Fruit fly (Drosophila melanogaster): Measurements from ENCODE around the gene Vml.
A peak's percentile ranks its signal among the peaks of the same experiment; 100 is the strongest.

Vml gene

DNA sequence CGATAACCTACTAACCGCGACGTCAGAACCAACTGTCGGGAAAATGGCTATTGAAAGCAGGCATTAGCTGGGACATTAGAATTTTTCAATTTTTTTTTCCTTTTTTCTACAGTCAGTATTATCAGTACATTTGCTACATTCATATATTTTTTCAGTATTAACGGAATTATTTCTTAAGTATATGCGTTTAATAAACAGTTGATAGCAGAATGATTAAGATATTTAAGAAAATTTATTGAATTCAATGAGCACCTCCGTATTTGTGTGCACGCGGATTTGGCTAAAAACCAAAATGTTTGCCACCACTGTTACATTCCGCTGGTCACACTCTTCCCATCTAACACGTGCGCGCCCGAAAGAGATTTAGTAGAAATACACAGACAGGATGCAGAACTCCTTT lies 13.1 kb upstream of the Vml start, which contains the start of the genes temp and CG3071:
Gene temp (minus strand): TSS at position 5 of the 400 bp plus-strand sequence.
Gene CG3071 (plus strand): TSS at position 327 of the 400 bp plus-strand sequence.
- no peak for TF ChIP-seq usp (GFP tag; optimal IDR thresholded peaks at IDR 0.05)
- peak; percentile 58 for TF ChIP-seq psq (GFP tag; optimal IDR thresholded peaks at IDR 0.05)
- peak; percentile 71 for TF ChIP-seq CG9705 (GFP tag; optimal IDR thresholded peaks at IDR 0.05)
- TF ChIP-seq foxo (GFP tag; optimal IDR thresholded peaks at IDR 0.05) = peak in 1 of 2 experiments; percentile 79
- TF ChIP-seq HLH106 (tag; optimal IDR thresholded peaks at IDR 0.05) = peak; percentile 80
- peak; percentile 92 for TF ChIP-seq woc (GFP tag; optimal IDR thresholded peaks at IDR 0.05)
- no peak for TF ChIP-seq dsf (GFP tag; optimal IDR thresholded peaks at IDR 0.05; ENCODE audit: borderline replicate concordance)
- TF ChIP-seq Abd-B (GFP tag; optimal IDR thresholded peaks at IDR 0.05) = no peak
- TF ChIP-seq Rel (GFP tag; optimal IDR thresholded peaks at IDR 0.05) = no peak
- peak; percentile 39 for TF ChIP-seq Rel (tag; optimal IDR thresholded peaks at IDR 0.05)
- peak; percentile 71 for TF ChIP-seq fru (GFP tag; optimal IDR thresholded peaks at IDR 0.05)
- TF ChIP-seq h (GFP tag; optimal IDR thresholded peaks at IDR 0.05) = peak; percentile 71
- no peak for TF ChIP-seq CrebA (GFP tag; optimal IDR thresholded peaks at IDR 0.05; ENCODE audit: borderline replicate concordance)
- TF ChIP-seq pan (optimal IDR thresholded peaks at IDR 0.05) = no peak
- no peak for TF ChIP-seq tai (GFP tag; optimal IDR thresholded peaks at IDR 0.05)
- TF ChIP-seq Sp1 (GFP tag; optimal IDR thresholded peaks at IDR 0.05) = peak; percentile 65
- TF ChIP-seq rgr (GFP tag; optimal IDR thresholded peaks at IDR 0.05) = peak; percentile 62
- peak; percentile 98 for TF ChIP-seq Myc (optimal IDR thresholded peaks at IDR 0.05)
- peak; percentile 59 for TF ChIP-seq br (GFP tag; optimal IDR thresholded peaks at IDR 0.05)
- peak; percentile 73 for TF ChIP-seq ey (GFP tag; optimal IDR thresholded peaks at IDR 0.05)
- peak; percentile 65 for TF ChIP-seq OdsH (GFP tag; optimal IDR thresholded peaks at IDR 0.05)
- TF ChIP-seq dl (GFP tag; optimal IDR thresholded peaks at IDR 0.05; ENCODE audit: insufficient read depth in 1 of 2, partially characterized antibody in 2 of 2) = no peak
- TF ChIP-seq sv (GFP tag; optimal IDR thresholded peaks at IDR 0.05) = peak; percentile 40
- peak; percentile 58 for TF ChIP-seq dmrt93B (GFP tag; optimal IDR thresholded peaks at IDR 0.05)
- TF ChIP-seq Jra (GFP tag; optimal IDR thresholded peaks at IDR 0.05) = peak; percentile 54

DNA sequence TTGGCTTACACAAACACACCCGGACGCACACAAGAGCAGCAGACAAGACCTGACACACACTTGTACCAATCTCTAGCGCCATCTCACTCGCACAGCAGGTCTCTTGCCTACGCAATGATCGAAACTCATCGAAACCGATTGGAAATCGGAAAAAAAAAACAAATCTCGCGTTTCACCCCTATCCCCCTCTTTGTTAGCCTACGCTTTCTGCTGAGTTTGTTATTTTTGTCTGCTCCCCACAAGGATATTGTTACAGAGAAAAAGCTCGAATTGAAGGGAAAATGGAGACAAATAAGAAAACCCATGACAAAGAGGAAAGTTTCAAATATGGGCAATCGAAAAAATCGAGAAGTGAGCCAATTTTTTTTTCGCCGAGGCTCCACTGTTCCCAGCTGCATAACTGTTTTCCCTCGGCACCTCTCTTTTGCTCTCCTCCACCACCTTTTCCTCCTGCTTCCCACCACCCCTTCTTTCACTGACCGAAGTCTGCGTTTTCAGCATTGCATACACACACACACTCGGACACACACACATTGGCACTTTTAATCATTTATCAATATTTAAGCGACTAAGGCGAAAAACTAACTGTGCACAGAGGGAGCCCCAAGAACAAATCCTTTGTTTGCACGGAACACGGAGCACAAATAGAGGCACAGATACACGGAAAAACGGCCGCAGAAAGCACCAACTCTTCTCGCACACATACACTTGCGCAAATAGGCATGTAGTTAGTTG lies 5.6 kb upstream of the Vml start:
- TF ChIP-seq fru (GFP tag; optimal IDR thresholded peaks at IDR 0.05) (peak; percentile 57), dmrt93B (GFP tag; optimal IDR thresholded peaks at IDR 0.05) (no peak), Mio (GFP tag; optimal IDR thresholded peaks at IDR 0.05) (no peak), Hr78 (GFP tag; optimal IDR thresholded peaks at IDR 0.05) (no peak), CrebA (GFP tag; optimal IDR thresholded peaks at IDR 0.05; ENCODE audit: borderline replicate concordance) (no peak), CG9705 (GFP tag; optimal IDR thresholded peaks at IDR 0.05) (no peak), Rel (GFP tag; optimal IDR thresholded peaks at IDR 0.05) (no peak), Rel (tag; optimal IDR thresholded peaks at IDR 0.05) (no peak), dl (GFP tag; optimal IDR thresholded peaks at IDR 0.05; ENCODE audit: insufficient read depth in 1 of 2, partially characterized antibody in 2 of 2) (no peak), tai (GFP tag; optimal IDR thresholded peaks at IDR 0.05) (no peak), GATAd (GFP tag; optimal IDR thresholded peaks at IDR 0.05) (no peak), HLH106 (tag; optimal IDR thresholded peaks at IDR 0.05) (no peak), Jra (GFP tag; optimal IDR thresholded peaks at IDR 0.05) (no peak), Dif (GFP tag; optimal IDR thresholded peaks at IDR 0.05; ENCODE audit: partially characterized antibody) (no peak), ey (GFP tag; optimal IDR thresholded peaks at IDR 0.05) (peak; percentile 29), Hnf4 (GFP tag; optimal IDR thresholded peaks at IDR 0.05) (no peak), lola (GFP tag; optimal IDR thresholded peaks at IDR 0.05) (no peak), psq (GFP tag; optimal IDR thresholded peaks at IDR 0.05) (peak; percentile 30), Abd-B (GFP tag; optimal IDR thresholded peaks at IDR 0.05) (no peak), brk (GFP tag; optimal IDR thresholded peaks at IDR 0.05) (no peak), N (GFP tag; optimal IDR thresholded peaks at IDR 0.05) (no peak), Hr83 (GFP tag; optimal IDR thresholded peaks at IDR 0.05; ENCODE audit: poor library complexity, severe bottlenecking) (no peak), foxo (GFP tag; optimal IDR thresholded peaks at IDR 0.05) (peak in 1 of 2 experiments; percentile 63), usp (GFP tag; optimal IDR thresholded peaks at IDR 0.05) (no peak), Sp1 (GFP tag; optimal IDR thresholded peaks at IDR 0.05) (peak; percentile 3), CG32264 (GFP tag; optimal IDR thresholded peaks at IDR 0.05) (no peak), woc (GFP tag; optimal IDR thresholded peaks at IDR 0.05) (no peak), Myc (optimal IDR thresholded peaks at IDR 0.05) (no peak), dsf (GFP tag; optimal IDR thresholded peaks at IDR 0.05; ENCODE audit: borderline replicate concordance) (no peak), OdsH (GFP tag; optimal IDR thresholded peaks at IDR 0.05) (peak; percentile 23), sage (GFP tag; optimal IDR thresholded peaks at IDR 0.05) (no peak), rgr (GFP tag; optimal IDR thresholded peaks at IDR 0.05) (no peak), br (GFP tag; optimal IDR thresholded peaks at IDR 0.05) (peak; percentile 16), Dfd (GFP tag; optimal IDR thresholded peaks at IDR 0.05) (no peak), jim (GFP tag; optimal IDR thresholded peaks at IDR 0.05) (peak; percentile 73), Vsx2 (GFP tag; optimal IDR thresholded peaks at IDR 0.05; ENCODE audit: partially characterized antibody) (no peak), sv (GFP tag; optimal IDR thresholded peaks at IDR 0.05) (no peak), pan (optimal IDR thresholded peaks at IDR 0.05) (no peak), h (GFP tag; optimal IDR thresholded peaks at IDR 0.05) (peak; percentile 49)
